Worm (Caenorhabditis elegans) whole organism, L4/young adult: ENCODE results near the gene gtl-1.

ENCODE experiments used
- W03F9.2 ChIP-seq: fragments of 150-350 bp; optimal IDR thresholded peaks from 2 replicates; lab custom pipeline; 2014; ENCODE audit warnings: missing biosample characterization, missing genetic modification characterization
- dao-5 ChIP-seq: sonication (generic microtip); optimal IDR thresholded peaks from 2 replicates; lab custom pipeline; 2016; ENCODE audit warnings: missing genotype, missing genetic modification characterization, moderate library complexity, missing compliant biosample characterization
- him-1 ChIP-seq: sonication (generic microtip); optimal IDR thresholded peaks from 2 replicates; lab custom pipeline; 2016; ENCODE audit warnings: missing genotype, missing genetic modification reagents, missing genetic modification characterization, missing compliant biosample characterization

- no peak for TF ChIP-seq W03F9.2
- no peak for TF ChIP-seq dao-5 (tag; lab: Kevin White, UChicago)
- TF ChIP-seq him-1 (tag; lab: Kevin White, UChicago), result no peak
These were observed 28.2 kb upstream of the gtl-1 start, which contains the start of gene F54D1.6 for ce11 chrIV:11287511-11287910.
